Worm (Caenorhabditis elegans): ENCODE measurements around the gene C36B7.1.
A peak's percentile ranks its signal among the peaks of the same experiment; 100 is the strongest.

Gene C36B7.1

ce11 chrX:7140682-7141254 is 28.1 kb downstream of the C36B7.1 start:
- TF ChIP-seq elt-2 (tag; optimal IDR thresholded peaks at IDR 0.05) (peak; percentile 54), sdc-2 (tag; optimal IDR thresholded peaks at IDR 0.05) (no peak), sox-2 (GFP tag; IDR thresholded peaks at IDR 0.05) (no peak), elt-4 (tag; optimal IDR thresholded peaks at IDR 0.05) (no peak)

ce11 chrX:7143515-7143914 is 30.8 kb downstream of the C36B7.1 start, which contains the start of gene alh-10:
TSS of gene alh-10 (minus strand) at chrX:7143641.
- TF ChIP-seq elt-2 (tag; optimal IDR thresholded peaks at IDR 0.05) (peak; percentile 27), T23F11.4 (GFP tag; optimal IDR thresholded peaks at IDR 0.05) (no peak), ceh-18 (tag; optimal IDR thresholded peaks at IDR 0.05) (no peak), hlh-8 (tag; optimal IDR thresholded peaks at IDR 0.05) (no peak), ceh-2 (tag; optimal IDR thresholded peaks at IDR 0.05) (no peak), unc-3 (GFP tag; conservative IDR thresholded peaks at IDR 0.05) (no peak), unc-3 (tag; optimal IDR thresholded peaks at IDR 0.05) (no peak), ref-2 (tag; optimal IDR thresholded peaks at IDR 0.05) (no peak), pqm-1 (tag; optimal IDR thresholded peaks at IDR 0.05) (no peak)

ce11 chrX:7149670-7150069 is 37.0 kb downstream of the C36B7.1 start:
- TF ChIP-seq syd-9 (tag; optimal IDR thresholded peaks at IDR 0.05) (no peak), tbx-7 (tag; optimal IDR thresholded peaks at IDR 0.05) (no peak), ceh-14 (tag; optimal IDR thresholded peaks at IDR 0.05) (no peak)

- TF ChIP-seq pag-3 (tag; optimal IDR thresholded peaks at IDR 0.05; ENCODE audit: borderline replicate concordance), result no peak
- TF ChIP-seq ceh-2 (tag; optimal IDR thresholded peaks at IDR 0.05), result no peak
- TF ChIP-seq C08G9.2 (tag; optimal IDR thresholded peaks at IDR 0.05), result no peak
- no peak for TF ChIP-seq mec-3 (tag; optimal IDR thresholded peaks at IDR 0.05; ENCODE audit: borderline replicate concordance)
- TF ChIP-seq unc-86 (tag; optimal IDR thresholded peaks at IDR 0.05), result no peak
- no peak for TF ChIP-seq ceh-45 (GFP tag; IDR thresholded peaks at IDR 0.05)
- TF ChIP-seq hlh-13 (GFP tag; optimal IDR thresholded peaks at IDR 0.05), result no peak
- no peak for TF ChIP-seq tbx-2 (tag; optimal IDR thresholded peaks at IDR 0.05)
- TF ChIP-seq nhr-11 (tag; optimal IDR thresholded peaks at IDR 0.05), result no peak
- no peak for TF ChIP-seq fkh-10 (GFP tag; optimal IDR thresholded peaks at IDR 0.05)
- peak; percentile 23 for TF ChIP-seq elt-2 (tag; optimal IDR thresholded peaks at IDR 0.05)
- TF ChIP-seq K02D7.2 (tag; optimal IDR thresholded peaks at IDR 0.05), result no peak
- TF ChIP-seq fax-1 (tag; optimal IDR thresholded peaks at IDR 0.05), result no peak
- TF ChIP-seq pax-1 (tag; optimal IDR thresholded peaks at IDR 0.05), result peak; percentile 37
- TF ChIP-seq K09A11.1 (tag; optimal IDR thresholded peaks at IDR 0.05; ENCODE audit: insufficient read depth), result no peak
- no peak for TF ChIP-seq sox-2 (GFP tag; IDR thresholded peaks at IDR 0.05)
- no peak for TF ChIP-seq ceh-18 (tag; optimal IDR thresholded peaks at IDR 0.05)
- TF ChIP-seq madf-2 (tag; optimal IDR thresholded peaks at IDR 0.05), result no peak
- no peak for TF ChIP-seq hlh-15 (tag; optimal IDR thresholded peaks at IDR 0.05)
- no peak for TF ChIP-seq ceh-14 (tag; optimal IDR thresholded peaks at IDR 0.05)
- TF ChIP-seq ttx-3 (tag; optimal IDR thresholded peaks at IDR 0.05), result no peak
- no peak for TF ChIP-seq eyg-1 (tag; optimal IDR thresholded peaks at IDR 0.05)
- peak; percentile 83 for TF ChIP-seq hlh-8 (tag; optimal IDR thresholded peaks at IDR 0.05)
These were observed 38.6 kb downstream of the C36B7.1 start, which contains the start of gene lam-2 for ce11 chrX:7151189-7151857. TSS of gene lam-2 (minus strand) at chrX:7151239.

- peak; percentile 2 for TF ChIP-seq tbx-2 (tag; optimal IDR thresholded peaks at IDR 0.05)
- TF ChIP-seq ceh-24 (tag; optimal IDR thresholded peaks at IDR 0.05), result no peak
- TF ChIP-seq elt-2 (tag; optimal IDR thresholded peaks at IDR 0.05), result peak; percentile 90
- TF ChIP-seq Y22D7AL.16 (tag; optimal IDR thresholded peaks at IDR 0.05), result no peak
These were observed 39.4 kb downstream of the C36B7.1 start for ce11 chrX:7151976-7152528.
